Fruit fly (Drosophila melanogaster) whole organism, embryonic: ENCODE data around the gene CG17646.

Experiments used
- ATbp ChIP-seq: fragments of 200-800 bp; sonication (Bioruptor generic); optimal IDR thresholded peaks from 2 replicates; lab custom pipeline; 2017; ENCODE audit warnings: missing biosample characterization, mild to moderate bottlenecking, missing genetic modification characterization, missing genetic modification reagents
- BEAF-32 ChIP-seq: fragments of 200-800 bp; sonication (Bioruptor generic); optimal IDR thresholded peaks from 3 replicates; lab custom pipeline; 2017; ENCODE audit warnings: missing biosample characterization, missing genetic modification characterization, mild to moderate bottlenecking, moderate library complexity, missing genetic modification reagents
- C15 ChIP-seq: fragments of 200-800 bp; sonication (Bioruptor generic); IDR thresholded peaks from 3 replicates; pipeline ENCODE4 v1.3.6; 2022; ENCODE audit warnings: missing biosample characterization, missing genetic modification characterization
- CG10267 ChIP-seq: fragments of 200-800 bp; sonication (Bioruptor generic); optimal IDR thresholded peaks from 2 replicates; lab custom pipeline; 2018; ENCODE audit warnings: missing biosample characterization, mild to moderate bottlenecking, missing genetic modification characterization, moderate library complexity
- CG10431 ChIP-seq: fragments of 200-800 bp; sonication (Bioruptor generic); optimal IDR thresholded peaks from 3 replicates; lab custom pipeline; 2018; ENCODE audit warnings: missing biosample characterization, mild to moderate bottlenecking, missing genetic modification characterization
- CG13287 ChIP-seq: fragments of 200-800 bp; sonication (Bioruptor generic); IDR thresholded peaks from 2 replicates; pipeline ENCODE4 v1.3.6; 2022; ENCODE audit warnings: missing biosample characterization, missing genetic modification characterization; ENCODE audit not compliant: partially characterized antibody
- CG16813 ChIP-seq: fragments of 200-800 bp; sonication (Bioruptor generic); IDR thresholded peaks from 3 replicates; pipeline ENCODE4 v1.3.6; 2022; ENCODE audit warnings: missing biosample characterization, missing genetic modification characterization; ENCODE audit not compliant: partially characterized antibody
- CG17829 ChIP-seq: fragments of 200-800 bp; optimal IDR thresholded peaks from 2 replicates; lab custom pipeline; 2019; ENCODE audit warnings: missing biosample characterization, mild to moderate bottlenecking, missing genetic modification characterization, moderate library complexity
- CG18764 ChIP-seq: fragments of 200-800 bp; sonication (Bioruptor generic); optimal IDR thresholded peaks from 3 replicates; lab custom pipeline; 2016; ENCODE audit warnings: missing biosample characterization, missing genetic modification characterization
- CG2202 ChIP-seq: fragments of 200-800 bp; sonication (Bioruptor generic); optimal IDR thresholded peaks from 2 replicates; lab custom pipeline; 2018; ENCODE audit warnings: missing biosample characterization, mild to moderate bottlenecking, missing genetic modification characterization
- CG32772 ChIP-seq: fragments of 200-800 bp; sonication (Bioruptor generic); IDR thresholded peaks from 2 replicates; pipeline ENCODE4 v1.3.6; 2022; ENCODE audit warnings: missing biosample characterization, missing genetic modification characterization
- CG42726 ChIP-seq: fragments of 200-800 bp; sonication (Bioruptor generic); IDR thresholded peaks from 2 replicates; pipeline ENCODE4 v1.3.6; 2022; ENCODE audit warnings: missing biosample characterization, missing genetic modification characterization; ENCODE audit not compliant: partially characterized antibody
- CG4360 ChIP-seq: fragments of 200-800 bp; sonication (Bioruptor generic); IDR thresholded peaks from 2 replicates; pipeline ENCODE4 v1.3.6; 2022; ENCODE audit warnings: missing biosample characterization, missing genetic modification characterization
- CG4617 ChIP-seq: fragments of 200-800 bp; sonication (Bioruptor generic); optimal IDR thresholded peaks from 3 replicates; lab custom pipeline; 2016; ENCODE audit warnings: missing biosample characterization, missing genetic modification characterization, borderline replicate concordance
- CG6791 ChIP-seq: fragments of 200-800 bp; sonication (Bioruptor generic); IDR thresholded peaks from 3 replicates; pipeline ENCODE4 v1.3.6; 2022; ENCODE audit warnings: missing biosample characterization, missing genetic modification characterization; ENCODE audit not compliant: partially characterized antibody
- CG8290 ChIP-seq, 3 experiments: fragments of 200-800 bp; sonication (Bioruptor generic); optimal IDR thresholded peaks; 2 replicates each; lab custom pipeline; 2016 to 2019; ENCODE audit warnings: missing biosample characterization in 3 of 3, missing genetic modification characterization in 3 of 3, mild to moderate bottlenecking in 2 of 3, moderate library complexity in 1 of 3
- Dll ChIP-seq: fragments of 200-800 bp; sonication (Bioruptor generic); IDR thresholded peaks from 4 replicates; pipeline ENCODE4 v1.3.6; 2022; ENCODE audit warnings: missing biosample characterization, missing genetic modification characterization; ENCODE audit not compliant: partially characterized antibody
- Dp ChIP-seq: fragments of 200-800 bp; sonication (Bioruptor generic); optimal IDR thresholded peaks from 2 replicates; lab custom pipeline; 2018; ENCODE audit warnings: missing biosample characterization, mild to moderate bottlenecking, missing genetic modification characterization, moderate library complexity
- Dref ChIP-seq: fragments of 200-800 bp; sonication (Bioruptor generic); IDR thresholded peaks from 2 replicates; pipeline ENCODE4 v1.3.6; 2022; ENCODE audit warnings: missing biosample characterization, missing genetic modification characterization
- E2f1 ChIP-seq: fragments of 200-800 bp; sonication (Bioruptor generic); IDR thresholded peaks from 2 replicates; pipeline ENCODE4 v1.3.6; 2022; ENCODE audit warnings: missing biosample characterization, missing genetic modification characterization
- Ets97D ChIP-seq: fragments of 200-800 bp; sonication (Bioruptor generic); optimal IDR thresholded peaks from 3 replicates; lab custom pipeline; 2016; ENCODE audit warnings: missing biosample characterization, missing genetic modification characterization
- Hr78 ChIP-seq, 2 experiments: fragments of 200-800 bp in 1 of 2; fragments of >200 bp in 1 of 2; sonication (Bioruptor generic) in 1 of 2; optimal IDR thresholded peaks; 2 replicates each; lab custom pipeline; 2017 to 2019; ENCODE audit warnings: missing biosample characterization in 2 of 2, missing genetic modification characterization in 2 of 2, mild to moderate bottlenecking in 1 of 2, moderate library complexity in 1 of 2
- MBD-R2 ChIP-seq: fragments of 200-800 bp; sonication (Bioruptor generic); IDR thresholded peaks from 2 replicates; pipeline ENCODE4 v1.3.6; 2022; ENCODE audit warnings: missing biosample characterization, missing genetic modification characterization
- MESR4 ChIP-seq: fragments of 200-800 bp; sonication (Bioruptor generic); optimal IDR thresholded peaks from 2 replicates; lab custom pipeline; 2018; ENCODE audit warnings: missing biosample characterization, mild to moderate bottlenecking, missing genetic modification characterization, moderate library complexity
- Med ChIP-seq: fragments of 200-800 bp; sonication (Bioruptor generic); peaks from one replicate; lab custom pipeline; 2016; ENCODE audit warnings: missing biosample characterization, missing genetic modification characterization, mild to moderate bottlenecking, inconsistent platforms, moderate library complexity
- NC2α ChIP-seq: fragments of 200-800 bp; sonication (Bioruptor generic); optimal IDR thresholded peaks from 2 replicates; lab custom pipeline; 2016; ENCODE audit warnings: missing biosample characterization, missing genetic modification characterization
- NFAT ChIP-seq: fragments of 200-800 bp; sonication (Bioruptor generic); IDR thresholded peaks from 2 replicates; pipeline ENCODE4 v1.3.6; 2022; ENCODE audit warnings: missing biosample characterization, missing genetic modification characterization
- Rfx ChIP-seq: fragments of 200-800 bp; sonication (Bioruptor generic); IDR thresholded peaks from 2 replicates; pipeline ENCODE4 v1.3.6; 2022; ENCODE audit warnings: missing biosample characterization, missing genetic modification characterization
- Scr ChIP-seq: fragments of 200-800 bp; sonication (Bioruptor generic); IDR thresholded peaks from 2 replicates; pipeline ENCODE4 v1.3.6; 2022; ENCODE audit warnings: missing biosample characterization, missing genetic modification characterization; ENCODE audit not compliant: partially characterized antibody
- Sin3A ChIP-seq: fragments of >200 bp; optimal IDR thresholded peaks from 2 replicates; lab custom pipeline; 2018
- al ChIP-seq: fragments of 200-800 bp; sonication (Bioruptor generic); IDR thresholded peaks from 2 replicates; pipeline ENCODE4 v1.3.6; 2022; ENCODE audit warnings: missing biosample characterization, missing genetic modification characterization
- ato ChIP-seq: fragments of 200-800 bp; sonication (Bioruptor generic); IDR thresholded peaks from 2 replicates; pipeline ENCODE4 v1.3.6; 2022; ENCODE audit warnings: missing biosample characterization, missing genetic modification characterization; ENCODE audit not compliant: partially characterized antibody
- az2 ChIP-seq: fragments of 200-800 bp; sonication (Bioruptor generic); optimal IDR thresholded peaks from 3 replicates; lab custom pipeline; 2016; ENCODE audit warnings: missing biosample characterization, missing genetic modification characterization
- bbx ChIP-seq: fragments of 200-800 bp; sonication (Bioruptor generic); IDR thresholded peaks from 2 replicates; pipeline ENCODE4 v1.3.6; 2022; ENCODE audit warnings: missing biosample characterization, missing genetic modification characterization; ENCODE audit not compliant: partially characterized antibody
- crp ChIP-seq, 2 experiments: fragments of 200-800 bp; sonication (Bioruptor generic); optimal IDR thresholded peaks; 2 replicates in 1 of 2; 3 replicates in 1 of 2; lab custom pipeline; 2017; ENCODE audit warnings: missing biosample characterization in 2 of 2, missing genetic modification characterization in 2 of 2, mild to moderate bottlenecking in 1 of 2, moderate library complexity in 1 of 2
- gcm ChIP-seq: fragments of 200-800 bp; sonication (Bioruptor generic); optimal IDR thresholded peaks from 2 replicates; lab custom pipeline; 2019; ENCODE audit warnings: missing biosample characterization, mild to moderate bottlenecking, missing genetic modification characterization, moderate library complexity
- knrl ChIP-seq: fragments of 200-800 bp; sonication (Bioruptor generic); IDR thresholded peaks from 3 replicates; pipeline ENCODE4 v1.3.6; 2022; ENCODE audit warnings: missing biosample characterization, missing genetic modification characterization; ENCODE audit not compliant: partially characterized antibody
- pho ChIP-seq: fragments of 200-800 bp; sonication (Bioruptor generic); optimal IDR thresholded peaks from 2 replicates; lab custom pipeline; 2016; ENCODE audit warnings: missing biosample characterization, missing genetic modification characterization
- pzg ChIP-seq: fragments of 200-800 bp; sonication (Bioruptor generic); optimal IDR thresholded peaks from 3 replicates; lab custom pipeline; 2018; ENCODE audit warnings: missing biosample characterization, mild to moderate bottlenecking, missing genetic modification characterization, moderate library complexity
- row ChIP-seq: fragments of 200-800 bp; sonication (Bioruptor generic); IDR thresholded peaks from 3 replicates; pipeline ENCODE4 v1.3.6; 2022; ENCODE audit warnings: missing biosample characterization, missing genetic modification characterization
- sc ChIP-seq, 3 experiments: fragments of >200 bp in 2 of 3; fragments of 200-800 bp in 1 of 3; sonication (Bioruptor generic) in 1 of 3; optimal IDR thresholded peaks; 2 replicates in 2 of 3; 3 replicates in 1 of 3; lab custom pipeline; 2017; ENCODE audit warnings: mild to moderate bottlenecking in 1 of 3, missing biosample characterization in 1 of 3, missing genetic modification characterization in 1 of 3, missing genetic modification reagents in 1 of 3
- sr ChIP-seq: fragments of 200-800 bp; sonication (Bioruptor generic); IDR thresholded peaks from 3 replicates; pipeline ENCODE4 v1.3.6; 2022; ENCODE audit warnings: missing biosample characterization, missing genetic modification characterization
- stwl ChIP-seq: fragments of 200-800 bp; sonication (Bioruptor generic); optimal IDR thresholded peaks from 3 replicates; lab custom pipeline; 2018; ENCODE audit warnings: missing biosample characterization, mild to moderate bottlenecking, missing genetic modification characterization, moderate library complexity
- trem ChIP-seq: fragments of 200-800 bp; optimal IDR thresholded peaks from 3 replicates; lab custom pipeline; 2019; ENCODE audit warnings: missing biosample characterization, mild to moderate bottlenecking, missing genetic modification characterization, moderate library complexity
- tup ChIP-seq: fragments of 200-800 bp; sonication (Bioruptor generic); optimal IDR thresholded peaks from 2 replicates; lab custom pipeline; 2016; ENCODE audit warnings: missing biosample characterization, mild to moderate bottlenecking, missing genetic modification characterization, moderate library complexity
- unc-4 ChIP-seq: fragments of 200-800 bp; sonication (Bioruptor generic); IDR thresholded peaks from 2 replicates; pipeline ENCODE4 v1.3.6; 2022; ENCODE audit warnings: missing biosample characterization, missing genetic modification characterization; ENCODE audit not compliant: partially characterized antibody
- vnd ChIP-seq: fragments of 200-800 bp; sonication (Bioruptor generic); IDR thresholded peaks from 3 replicates; pipeline ENCODE4 v1.3.6; 2022; ENCODE audit warnings: missing biosample characterization, missing genetic modification characterization; ENCODE audit not compliant: partially characterized antibody
- vvl ChIP-seq: fragments of 200-800 bp; sonication (Bioruptor generic); IDR thresholded peaks from 2 replicates; pipeline ENCODE4 v1.3.6; 2022; ENCODE audit warnings: missing biosample characterization, missing genetic modification characterization

Gene CG17646

dm6 chr2L:1751953-1752352 lies 19.6 kb downstream of the CG17646 start, which contains the start of the genes CG17712 and CG17648:
Gene CG17712, minus strand, starts transcription at chr2L:1752122.
Gene CG17648, plus strand, starts transcription at chr2L:1752308.
- TF ChIP-seq Rfx (GFP tag; lab: Robert Waterston, UW) (peak; percentile 45), CG4617 (GFP tag; lab: Kevin White, UChicago) (peak; percentile 64), CG8290 (GFP tag; optimal IDR thresholded peaks at IDR 0.05; lab: Kevin White, UChicago) (no peak), CG8290 (tag; optimal IDR thresholded peaks at IDR 0.05; lab: Kevin White, UChicago) (peak in 1 of 2 experiments; percentile 16), pho (no peak), CG32772 (GFP tag; lab: Robert Waterston, UW) (no peak), vvl (GFP tag; lab: Robert Waterston, UW) (0 out of 2 replicates have a peak, but pooled peaks have one; percentile 16), Sin3A (lab: Kevin White, UChicago) (peak; percentile 17), Ets97D (GFP tag; lab: Kevin White, UChicago) (peak; percentile 27), Hr78 (GFP tag; optimal IDR thresholded peaks at IDR 0.05; lab: Kevin White, UChicago) (no peak), unc-4 (GFP tag; lab: Robert Waterston, UW) (peak; percentile 83), Med (GFP tag; lab: Kevin White, UChicago) (peak; percentile 82), E2f1 (GFP tag; lab: Robert Waterston, UW) (no peak), tup (GFP tag; lab: Kevin White, UChicago) (no peak), Scr (peak; percentile 85), BEAF-32 (GFP tag; lab: Kevin White, UChicago) (peak; percentile 81), MBD-R2 (GFP tag; lab: Robert Waterston, UW) (peak; percentile 98), CG18764 (GFP tag; lab: Kevin White, UChicago) (no peak), sc (optimal IDR thresholded peaks at IDR 0.05; lab: Kevin White, UChicago) (no peak), sc (GFP tag; optimal IDR thresholded peaks at IDR 0.05; lab: Kevin White, UChicago) (no peak), bbx (GFP tag; lab: Robert Waterston, UW) (peak; percentile 87), CG10431 (no peak), trem (peak; percentile 63), sr (no peak), NC2α (no peak), ato (peak; percentile 70), CG10267 (tag; lab: Kevin White, UChicago) (peak; percentile 2), CG4360 (GFP tag; lab: Robert Waterston, UW) (no peak), Dref (peak; percentile 77), CG13287 (GFP tag; lab: Robert Waterston, UW) (peak; percentile 90), CG42726 (GFP tag; lab: Robert Waterston, UW) (peak; percentile 79), gcm (GFP tag; lab: Kevin White, UChicago) (peak; percentile 72), ATbp (GFP tag; lab: Kevin White, UChicago) (no peak), crp (GFP tag; optimal IDR thresholded peaks at IDR 0.05; lab: Kevin White, UChicago) (peak; percentile 31 to 90), stwl (tag; lab: Kevin White, UChicago) (peak; percentile 86), row (GFP tag; lab: Robert Waterston, UW) (peak; percentile 73), pzg (GFP tag; lab: Kevin White, UChicago) (peak; percentile 52), MESR4 (GFP tag; lab: Kevin White, UChicago) (peak; percentile 59), C15 (GFP tag; lab: Robert Waterston, UW) (no peak), CG17829 (peak; percentile 9), az2 (GFP tag; lab: Kevin White, UChicago) (no peak), NFAT (GFP tag; lab: Robert Waterston, UW) (peak; percentile 38; the same call in 1 of the 2 replicates), CG2202 (tag; lab: Kevin White, UChicago) (no peak), knrl (GFP tag; lab: Robert Waterston, UW) (peak; percentile 85), al (GFP tag; lab: Robert Waterston, UW) (0 out of 2 replicates have a peak, but pooled peaks have one; percentile 19), Dp (peak; percentile 44), vnd (peak; percentile 79), Dll (GFP tag; lab: Robert Waterston, UW) (peak; percentile 90), CG16813 (peak; percentile 82), CG6791 (GFP tag; lab: Robert Waterston, UW) (peak; percentile 89)
